Fruit fly (Drosophila melanogaster) whole organism, wandering third instar larva: ENCODE results near the gene halo.

Experiments used
- CG9705 ChIP-seq: fragments of 200-800 bp; sonication (Bioruptor generic); optimal IDR thresholded peaks from 2 replicates; lab custom pipeline; 2018; ENCODE audit warnings: missing biosample characterization, mild to moderate bottlenecking, missing genetic modification characterization
- Myc ChIP-seq: fragments of >200 bp; optimal IDR thresholded peaks from 2 replicates; lab custom pipeline; 2017
- fru ChIP-seq: fragments of 200-800 bp; sonication (Bioruptor generic); optimal IDR thresholded peaks from 3 replicates; lab custom pipeline; 2016; ENCODE audit warnings: missing biosample characterization, mild to moderate bottlenecking, missing genetic modification characterization

The halo gene

dm6 chr2L:1470772-1471171, 47.2 kb downstream of the halo start (continued):
- TF ChIP-seq fru, result peak; percentile 71

dm6 chr2L:1470009-1470408, 47.9 kb downstream of the halo start:
- TF ChIP-seq Myc (lab: Kevin White, UChicago) (peak; percentile 3), CG9705 (no peak)
